Fruit fly (Drosophila melanogaster): ENCODE measurements around the gene app.

Gene app

DNA sequence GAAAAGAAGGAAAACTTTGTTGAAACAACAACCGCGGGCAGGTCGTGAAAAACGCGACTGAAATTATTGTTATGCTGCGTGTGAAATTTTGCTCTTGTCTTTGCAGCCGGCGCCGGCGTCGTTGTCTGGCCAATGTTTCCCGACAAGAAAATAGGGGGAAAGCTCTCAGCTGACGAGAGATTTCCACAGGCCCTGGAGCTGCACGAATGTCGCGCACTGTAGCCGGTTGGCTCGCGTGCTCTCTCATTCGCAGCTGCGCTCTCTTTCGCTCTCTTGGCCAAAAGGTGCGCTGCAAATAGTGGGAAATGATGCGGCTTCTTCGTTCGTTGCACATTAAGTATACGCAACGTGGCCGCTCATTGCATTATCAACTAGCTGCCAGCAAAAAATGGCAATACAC, 102.9 kb downstream of the app start, which contains the start of gene CG9760 (continued):
- TF ChIP-seq CG15011 (GFP tag; optimal IDR thresholded peaks at IDR 0.05) (no peak), dimm (GFP tag; IDR thresholded peaks at IDR 0.05) (no peak), croc (GFP tag; conservative IDR thresholded peaks at IDR 0.05) (no peak), CG5180 (GFP tag; optimal IDR thresholded peaks at IDR 0.05) (no peak), Nf-YA (GFP tag; IDR thresholded peaks at IDR 0.05) (no peak), vvl (GFP tag; IDR thresholded peaks at IDR 0.05) (peak; percentile 31; the same call in 1 of the 2 replicates), crp (GFP tag; optimal IDR thresholded peaks at IDR 0.05) (peak in 1 of 2 experiments; percentile 53), CG3995 (GFP tag; optimal IDR thresholded peaks at IDR 0.05) (no peak), Mad (GFP tag; optimal IDR thresholded peaks at IDR 0.05) (no peak), nom (GFP tag; optimal IDR thresholded peaks at IDR 0.05) (no peak), sens (GFP tag) (no peak), Side (GFP tag; optimal IDR thresholded peaks at IDR 0.05) (no peak), wek (GFP tag; optimal IDR thresholded peaks at IDR 0.05) (no peak), Ssrp (tag; optimal IDR thresholded peaks at IDR 0.05) (no peak), Sox102F (GFP tag; optimal IDR thresholded peaks at IDR 0.05) (peak; percentile 29), hkb (optimal IDR thresholded peaks at IDR 0.05) (no peak), hkb (GFP tag; IDR thresholded peaks at IDR 0.05) (peak; percentile 65; the same call in 1 of the 2 replicates), Camta (GFP tag; optimal IDR thresholded peaks at IDR 0.05) (no peak), CG8478 (optimal IDR thresholded peaks at IDR 0.05) (no peak), pros (GFP tag; optimal IDR thresholded peaks at IDR 0.05) (no peak), Nf-YB (GFP tag; optimal IDR thresholded peaks at IDR 0.05) (no peak), Oli (tag; optimal IDR thresholded peaks at IDR 0.05) (peak; percentile 12), Xbp1 (GFP tag; optimal IDR thresholded peaks at IDR 0.05) (peak; percentile 18), CG12299 (tag; optimal IDR thresholded peaks at IDR 0.05) (no peak), Chrac-16 (GFP tag; optimal IDR thresholded peaks at IDR 0.05) (no peak), sna (GFP tag; IDR thresholded peaks at IDR 0.05; ENCODE audit: partially characterized antibody) (no peak), psq (GFP tag; optimal IDR thresholded peaks at IDR 0.05) (no peak), row (GFP tag; IDR thresholded peaks at IDR 0.05) (peak; percentile 36; the same call in 1 of the 3 replicates), CG1792 (GFP tag; optimal IDR thresholded peaks at IDR 0.05) (no peak), CG4820 (GFP tag; optimal IDR thresholded peaks at IDR 0.05) (no peak), lov (optimal IDR thresholded peaks at IDR 0.05) (no peak), lov (GFP tag; IDR thresholded peaks at IDR 0.05) (0 out of 3 replicates have a peak, but pooled peaks have one; percentile 35), CG11456 (GFP tag; IDR thresholded peaks at IDR 0.05) (no peak), zen2 (GFP tag; IDR thresholded peaks at IDR 0.05; ENCODE audit: partially characterized antibody) (no peak), ssp (GFP tag; IDR thresholded peaks at IDR 0.05) (0 out of 2 replicates have a peak, but pooled peaks have one; percentile 11), CG9437 (GFP tag; optimal IDR thresholded peaks at IDR 0.05) (no peak), sd (tag; optimal IDR thresholded peaks at IDR 0.05) (no peak), bab2 (GFP tag; optimal IDR thresholded peaks at IDR 0.05) (no peak), NfI (GFP tag; optimal IDR thresholded peaks at IDR 0.05) (no peak), zen (tag; optimal IDR thresholded peaks at IDR 0.05) (no peak), Dip3 (GFP tag; optimal IDR thresholded peaks at IDR 0.05) (no peak), CG8359 (GFP tag; optimal IDR thresholded peaks at IDR 0.05; ENCODE audit: borderline replicate concordance) (no peak), pan (optimal IDR thresholded peaks at IDR 0.05) (no peak), pan (GFP tag; optimal IDR thresholded peaks at IDR 0.05 in 1 of 2, IDR thresholded peaks at IDR 0.05 in 1 of 2) (peak in 1 of 2 experiments; percentile 52), CG1529 (GFP tag; optimal IDR thresholded peaks at IDR 0.05) (no peak), gt (GFP tag; IDR thresholded peaks at IDR 0.05) (no peak), Hr78 (GFP tag; optimal IDR thresholded peaks at IDR 0.05) (no peak), CG10366 (GFP tag; IDR thresholded peaks at IDR 0.05) (peak; percentile 34), Med (GFP tag) (peak; percentile 82), CG8388 (GFP tag; optimal IDR thresholded peaks at IDR 0.05) (peak; percentile 34), slbo (GFP tag; IDR thresholded peaks at IDR 0.05) (peak; percentile 25; the same call in 1 of the 2 replicates), H2.0 (GFP tag; IDR thresholded peaks at IDR 0.05) (0 out of 2 replicates have a peak, but pooled peaks have one; percentile 5)

Measured in whole organism, embryonic.